Fruit fly (Drosophila melanogaster) whole organism, embryonic: ENCODE data around the gene ZIPIC.
A peak's percentile ranks its signal among the peaks of the same experiment; 100 is the strongest.

Source experiments
- Asciz ChIP-seq: fragments of 200-800 bp; sonication (Bioruptor generic); optimal IDR thresholded peaks from 2 replicates; lab custom pipeline; 2017; ENCODE audit warnings: missing biosample characterization, mild to moderate bottlenecking, missing genetic modification characterization, missing genetic modification reagents
- Awh ChIP-seq: fragments of 200-800 bp; sonication (Bioruptor generic); IDR thresholded peaks from 2 replicates; pipeline ENCODE4, ENCODE4 v1.3.6; 2022; ENCODE audit warnings: missing biosample characterization, missing genetic modification characterization
- Bgb ChIP-seq: fragments of 200-800 bp; sonication (Bioruptor generic); IDR thresholded peaks from 2 replicates; pipeline ENCODE4 v1.3.6; 2022; ENCODE audit warnings: missing biosample characterization, missing genetic modification characterization; ENCODE audit not compliant: partially characterized antibody
- BtbVII ChIP-seq: fragments of 200-800 bp; sonication (Bioruptor generic); optimal IDR thresholded peaks from 3 replicates; lab custom pipeline; 2017; ENCODE audit warnings: missing biosample characterization, mild to moderate bottlenecking, missing genetic modification characterization
- CG12155 ChIP-seq: fragments of 200-800 bp; sonication (Bioruptor generic); optimal IDR thresholded peaks from 3 replicates; lab custom pipeline; 2016; ENCODE audit warnings: missing biosample characterization, missing genetic modification characterization
- CG12219 ChIP-seq: fragments of 200-800 bp; sonication (Bioruptor generic); optimal IDR thresholded peaks from 3 replicates; lab custom pipeline; 2018; ENCODE audit warnings: missing biosample characterization, mild to moderate bottlenecking, missing genetic modification characterization
- CG13624 ChIP-seq: fragments of 200-800 bp; sonication (Bioruptor generic); optimal IDR thresholded peaks from 2 replicates; lab custom pipeline; 2016; ENCODE audit warnings: missing biosample characterization, missing genetic modification characterization
- CG13775 ChIP-seq: fragments of 200-800 bp; sonication (Bioruptor generic); optimal IDR thresholded peaks from 3 replicates; lab custom pipeline; 2017; ENCODE audit warnings: missing biosample characterization, mild to moderate bottlenecking, missing genetic modification characterization
- CG14965 ChIP-seq: fragments of 200-800 bp; sonication (Bioruptor generic); optimal IDR thresholded peaks from 2 replicates; lab custom pipeline; 2016; ENCODE audit warnings: missing biosample characterization, missing genetic modification characterization, borderline replicate concordance
- CG15011 ChIP-seq: fragments of 200-800 bp; sonication (Bioruptor generic); optimal IDR thresholded peaks from 3 replicates; lab custom pipeline; 2018; ENCODE audit warnings: missing biosample characterization, mild to moderate bottlenecking, missing genetic modification characterization
- CG15269 ChIP-seq: fragments of 200-800 bp; sonication (Bioruptor generic); optimal IDR thresholded peaks from 2 replicates; lab custom pipeline; 2018; ENCODE audit warnings: missing biosample characterization, mild to moderate bottlenecking, missing genetic modification characterization, moderate library complexity
- CG15514 ChIP-seq: fragments of 200-800 bp; sonication (Bioruptor generic); optimal IDR thresholded peaks from 3 replicates; lab custom pipeline; 2017; ENCODE audit warnings: missing biosample characterization, missing genetic modification characterization, mild to moderate bottlenecking, moderate library complexity, missing genetic modification reagents
- CG1647 ChIP-seq: fragments of 200-800 bp; sonication (Bioruptor generic); optimal IDR thresholded peaks from 3 replicates; lab custom pipeline; 2016; ENCODE audit warnings: missing biosample characterization, missing genetic modification characterization
- CG17328 ChIP-seq: fragments of 200-800 bp; sonication (Bioruptor generic); IDR thresholded peaks from 2 replicates; pipeline ENCODE4 v1.3.6; 2022; ENCODE audit warnings: missing biosample characterization, missing genetic modification characterization
- CG1832 ChIP-seq: fragments of 200-800 bp; sonication (Bioruptor generic); optimal IDR thresholded peaks from 2 replicates; lab custom pipeline; 2017; ENCODE audit warnings: missing biosample characterization, mild to moderate bottlenecking, missing genetic modification characterization, inconsistent platforms
- CG4424 ChIP-seq: fragments of 200-800 bp; sonication (Bioruptor generic); optimal IDR thresholded peaks from 3 replicates; lab custom pipeline; 2016; ENCODE audit warnings: missing biosample characterization, missing genetic modification characterization
- CG8089 ChIP-seq: fragments of 200-800 bp; sonication (Bioruptor generic); optimal IDR thresholded peaks from 3 replicates; lab custom pipeline; 2016; ENCODE audit warnings: missing biosample characterization, missing genetic modification characterization
- CG9727 ChIP-seq: fragments of 200-800 bp; sonication (Bioruptor generic); optimal IDR thresholded peaks from 3 replicates; lab custom pipeline; 2017; ENCODE audit warnings: missing biosample characterization, mild to moderate bottlenecking, missing genetic modification characterization
- CG9817 ChIP-seq: fragments of 200-800 bp; sonication (Bioruptor generic); optimal IDR thresholded peaks from 2 replicates; lab custom pipeline; 2018; ENCODE audit warnings: missing biosample characterization, mild to moderate bottlenecking, missing genetic modification characterization, moderate library complexity
- CkIIα-i1 ChIP-seq: fragments of 200-800 bp; sonication (Bioruptor generic); IDR thresholded peaks from 2 replicates; pipeline ENCODE4 v1.3.6; 2022; ENCODE audit warnings: missing biosample characterization, missing genetic modification characterization
- CrebB ChIP-seq: fragments of 200-800 bp; sonication (Bioruptor generic); optimal IDR thresholded peaks from 3 replicates; lab custom pipeline; 2018; ENCODE audit warnings: missing biosample characterization, mild to moderate bottlenecking, missing genetic modification characterization
- Fer3 ChIP-seq: fragments of 200-800 bp; sonication (Bioruptor generic); optimal IDR thresholded peaks from 2 replicates; lab custom pipeline; 2018; ENCODE audit warnings: missing biosample characterization, mild to moderate bottlenecking, missing genetic modification characterization, moderate library complexity
- Gug ChIP-seq: fragments of 200-800 bp; sonication (Bioruptor generic); IDR thresholded peaks from 4 replicates; pipeline ENCODE4 v1.3.6; 2022; ENCODE audit warnings: missing biosample characterization, missing genetic modification characterization
- HmgZ ChIP-seq: fragments of 200-800 bp; sonication (Bioruptor generic); optimal IDR thresholded peaks from 2 replicates; lab custom pipeline; 2018; ENCODE audit warnings: missing biosample characterization, mild to moderate bottlenecking, missing genetic modification characterization
- Mad ChIP-seq: fragments of 200-800 bp; sonication (Bioruptor generic); optimal IDR thresholded peaks from 2 replicates; lab custom pipeline; 2016; ENCODE audit warnings: missing biosample characterization, missing genetic modification characterization
- Nf-YC ChIP-seq: fragments of 200-800 bp; optimal IDR thresholded peaks from 3 replicates; lab custom pipeline; 2019; ENCODE audit warnings: missing biosample characterization, mild to moderate bottlenecking, missing genetic modification characterization, moderate library complexity
- Opbp ChIP-seq: fragments of 200-800 bp; sonication (Bioruptor generic); IDR thresholded peaks from 3 replicates; pipeline ENCODE4 v1.3.6; 2022; ENCODE audit warnings: missing biosample characterization, missing genetic modification characterization; ENCODE audit not compliant: partially characterized antibody
- Scr ChIP-seq: fragments of 200-800 bp; sonication (Bioruptor generic); IDR thresholded peaks from 2 replicates; pipeline ENCODE4 v1.3.6; 2022; ENCODE audit warnings: missing biosample characterization, missing genetic modification characterization; ENCODE audit not compliant: partially characterized antibody
- Usf ChIP-seq: fragments of 200-800 bp; sonication (Bioruptor generic); optimal IDR thresholded peaks from 2 replicates; lab custom pipeline; 2017; ENCODE audit warnings: missing genotype, missing biosample characterization, missing genetic modification characterization
- amos ChIP-seq: fragments of 200-800 bp; sonication (Bioruptor generic); IDR thresholded peaks from 2 replicates; pipeline ENCODE4 v1.3.6; 2022; ENCODE audit warnings: missing biosample characterization, missing genetic modification characterization; ENCODE audit not compliant: partially characterized antibody
- bsh ChIP-seq, 2 experiments: fragments of 200-800 bp; sonication (Bioruptor generic); optimal IDR thresholded peaks; 2 replicates each; lab custom pipeline; 2017 to 2018; ENCODE audit warnings: mild to moderate bottlenecking in 2 of 2, missing biosample characterization in 2 of 2, missing genetic modification characterization in 2 of 2, moderate library complexity in 1 of 2
- cato ChIP-seq: fragments of 200-800 bp; sonication (Bioruptor generic); optimal IDR thresholded peaks from 2 replicates; lab custom pipeline; 2016; ENCODE audit warnings: missing biosample characterization, missing genetic modification characterization, borderline replicate concordance
- chinmo ChIP-seq: fragments of 200-800 bp; sonication (Bioruptor generic); IDR thresholded peaks from 4 replicates; pipeline ENCODE4 v1.3.6; 2022; ENCODE audit warnings: missing biosample characterization, missing genetic modification characterization; ENCODE audit not compliant: partially characterized antibody
- eyg ChIP-seq: fragments of 200-800 bp; sonication (Bioruptor generic); optimal IDR thresholded peaks from 3 replicates; lab custom pipeline; 2016; ENCODE audit warnings: missing biosample characterization, missing genetic modification characterization
- hb ChIP-seq: fragments of 200-800 bp; sonication (Bioruptor generic); IDR thresholded peaks from 3 replicates; pipeline ENCODE4 v1.3.6; 2022; ENCODE audit warnings: missing biosample characterization, missing genetic modification characterization; ENCODE audit not compliant: partially characterized antibody
- hbn ChIP-seq: fragments of 200-800 bp; sonication (Bioruptor generic); IDR thresholded peaks from 2 replicates; pipeline ENCODE4 v1.3.6; 2022; ENCODE audit warnings: missing biosample characterization, missing genetic modification characterization; ENCODE audit not compliant: partially characterized antibody
- hkb ChIP-seq, 2 experiments: fragments of 200-800 bp in 1 of 2; fragments of >200 bp in 1 of 2; sonication (Bioruptor generic) in 1 of 2; IDR thresholded peaks in 1 of 2; optimal IDR thresholded peaks in 1 of 2; 2 replicates each; pipeline versions ENCODE4 v1.3.6 to Lab custom; 2017 to 2022; ENCODE audit warnings: missing biosample characterization in 1 of 2, missing genetic modification characterization in 1 of 2
- kni ChIP-seq: fragments of 200-800 bp; sonication (Bioruptor generic); optimal IDR thresholded peaks from 3 replicates; lab custom pipeline; 2017; ENCODE audit warnings: mild to moderate bottlenecking, missing biosample characterization, missing genetic modification reagents, missing genetic modification characterization
- wek ChIP-seq: fragments of 200-800 bp; sonication (Bioruptor generic); optimal IDR thresholded peaks from 3 replicates; lab custom pipeline; 2018; ENCODE audit warnings: missing biosample characterization, mild to moderate bottlenecking, missing genetic modification characterization, moderate library complexity

The ZIPIC gene

dm6 chr3R:30058057-30058868, 21.6 kb upstream of the ZIPIC start, which contains the start of gene sima (continued):
- peak; percentile 32; the same call in 1 of the 2 replicates for TF ChIP-seq Scr (GFP tag; lab: Robert Waterston, UW)
- TF ChIP-seq Awh = no peak
- TF ChIP-seq hkb (optimal IDR thresholded peaks at IDR 0.05; lab: Kevin White, UChicago) = no peak
- TF ChIP-seq hkb (GFP tag; IDR thresholded peaks at IDR 0.05; lab: Robert Waterston, UW) = no peak
- peak; percentile 5 for TF ChIP-seq CG9727 (GFP tag; lab: Kevin White, UChicago)
- peak; percentile 31 for TF ChIP-seq Bgb (GFP tag; lab: Robert Waterston, UW)
- no peak for TF ChIP-seq cato
- no peak for TF ChIP-seq Gug
- TF ChIP-seq Asciz (GFP tag; lab: Kevin White, UChicago) = no peak
- no peak for TF ChIP-seq CrebB (tag; lab: Kevin White, UChicago)
- peak; percentile 58 for TF ChIP-seq CG13624
- no peak for TF ChIP-seq amos (GFP tag; lab: Robert Waterston, UW)
- peak; percentile 57 for TF ChIP-seq CG15514
- TF ChIP-seq HmgZ (tag; lab: Kevin White, UChicago) = peak; percentile 61
- peak; percentile 87; the same call in 2 of the 4 replicates for TF ChIP-seq chinmo (GFP tag; lab: Robert Waterston, UW)
- peak; percentile 50 for TF ChIP-seq Nf-YC (tag; lab: Kevin White, UChicago)
- TF ChIP-seq CG12155 (GFP tag; lab: Kevin White, UChicago) = peak; percentile 41
- no peak for TF ChIP-seq wek (GFP tag; lab: Kevin White, UChicago)
- TF ChIP-seq CG15011 (GFP tag; lab: Kevin White, UChicago) = no peak
- TF ChIP-seq Opbp (GFP tag; lab: Robert Waterston, UW) = no peak
- TF ChIP-seq CG17328 (GFP tag; lab: Robert Waterston, UW) = 0 out of 2 replicates have a peak, but pooled peaks have one; percentile 24
- no peak for TF ChIP-seq CG8089
- TF ChIP-seq CkIIα-i1 (GFP tag; lab: Robert Waterston, UW) = no peak
- TF ChIP-seq CG14965 = no peak
- peak; percentile 12 for TF ChIP-seq Fer3 (tag; lab: Kevin White, UChicago)
- no peak for TF ChIP-seq hb (GFP tag; lab: Robert Waterston, UW)
- no peak for TF ChIP-seq CG13775 (GFP tag; lab: Kevin White, UChicago)
- peak; percentile 4 for TF ChIP-seq CG15269 (tag; lab: Kevin White, UChicago)
- TF ChIP-seq Usf (GFP tag; lab: Kevin White, UChicago) = no peak
- no peak for TF ChIP-seq CG1832
- TF ChIP-seq Mad (GFP tag; lab: Kevin White, UChicago) = no peak
- TF ChIP-seq hbn = no peak
- TF ChIP-seq CG12219 (GFP tag; lab: Kevin White, UChicago) = no peak
- TF ChIP-seq kni (GFP tag; lab: Kevin White, UChicago) = no peak
- TF ChIP-seq eyg (GFP tag; lab: Kevin White, UChicago) = peak; percentile 35
- TF ChIP-seq CG1647 (GFP tag; lab: Kevin White, UChicago) = no peak
- TF ChIP-seq CG4424 (GFP tag; lab: Kevin White, UChicago) = peak; percentile 10
- TF ChIP-seq BtbVII = no peak
- no peak for TF ChIP-seq bsh (GFP tag; optimal IDR thresholded peaks at IDR 0.05; lab: Kevin White, UChicago)
- peak; percentile 1 for TF ChIP-seq CG9817 (tag; lab: Kevin White, UChicago)
